Worm (Caenorhabditis elegans) whole organism, L2 larva: ENCODE results near the gene gly-7.

Source experiments
- C34F6.9 ChIP-seq: fragments of 150-350 bp; optimal IDR thresholded peaks from 2 replicates; lab custom pipeline; 2014; ENCODE audit warnings: missing biosample characterization, missing genetic modification characterization
- R02D3.7 ChIP-seq: fragments of 150-350 bp; optimal IDR thresholded peaks from 2 replicates; lab custom pipeline; 2014; ENCODE audit warnings: missing biosample characterization, missing genetic modification characterization
- Y55F3AM.14 ChIP-seq: fragments of 200-800 bp; sonication (Bioruptor generic); optimal IDR thresholded peaks from 2 replicates; lab custom pipeline; 2018; ENCODE audit warnings: mild to moderate bottlenecking, missing genetic modification characterization, missing compliant biosample characterization
- ZK546.5 ChIP-seq: sonication (generic microtip); optimal IDR thresholded peaks from 2 replicates; lab custom pipeline; 2017; ENCODE audit warnings: missing biosample characterization, missing genetic modification characterization
- alr-1 ChIP-seq: fragments of 150-350 bp; optimal IDR thresholded peaks from 2 replicates; lab custom pipeline; 2014; ENCODE audit warnings: missing biosample characterization, missing genetic modification characterization
- ama-1 ChIP-seq: fragments of 150-350 bp; optimal IDR thresholded peaks from 2 replicates; lab custom pipeline; 2018; ENCODE audit warnings: inconsistent platforms
- blmp-1 ChIP-seq: sonication (generic microtip); optimal IDR thresholded peaks from 2 replicates; lab custom pipeline; 2017; ENCODE audit warnings: missing genetic modification characterization, mild to moderate bottlenecking, missing compliant biosample characterization, antibody characterized with exemption, moderate library complexity; ENCODE audit not compliant: insufficient read depth
- ceh-82 ChIP-seq: fragments of 150-350 bp; optimal IDR thresholded peaks from 2 replicates; lab custom pipeline; 2014; ENCODE audit warnings: missing biosample characterization, missing genetic modification characterization
- dmd-4 ChIP-seq: sonication (generic microtip); optimal IDR thresholded peaks from 2 replicates; lab custom pipeline; 2017; ENCODE audit warnings: missing biosample characterization, missing genetic modification characterization
- egl-27 ChIP-seq: sonication (generic microtip); optimal IDR thresholded peaks from 3 replicates; lab custom pipeline; 2017; ENCODE audit warnings: missing biosample characterization, missing genetic modification reagents, missing genetic modification characterization
- elt-1 ChIP-seq: fragments of 150-350 bp; optimal IDR thresholded peaks from 2 replicates; lab custom pipeline; 2014; ENCODE audit warnings: missing biosample characterization, missing genetic modification characterization
- lin-11 ChIP-seq: fragments of 150-350 bp; sonication (generic microtip); optimal IDR thresholded peaks from 2 replicates; lab custom pipeline; 2014; ENCODE audit warnings: missing biosample characterization, missing genetic modification characterization, inconsistent platforms, mixed read lengths
- lin-13 ChIP-seq: fragments of 150-350 bp; optimal IDR thresholded peaks from 2 replicates; lab custom pipeline; 2014; ENCODE audit warnings: missing biosample characterization, missing genetic modification reagents, missing genetic modification characterization
- lin-39 ChIP-seq: fragments of 150-350 bp; optimal IDR thresholded peaks from 2 replicates; lab custom pipeline; 2014; ENCODE audit warnings: missing biosample characterization, missing genetic modification reagents, missing genetic modification characterization
- lsy-2 ChIP-seq, 2 experiments: fragments of 150-350 bp in 1 of 2; sonication (generic microtip) in 1 of 2; optimal IDR thresholded peaks; 2 replicates each; lab custom pipeline; 2014 to 2017; ENCODE audit warnings: missing biosample characterization in 2 of 2, missing genetic modification characterization in 2 of 2
- mab-5 ChIP-seq: fragments of 150-350 bp; optimal IDR thresholded peaks from 2 replicates; lab custom pipeline; 2014; ENCODE audit warnings: missing biosample characterization, missing genetic modification characterization
- mdl-1 ChIP-seq, 2 experiments: fragments of 150-350 bp in 1 of 2; sonication (generic microtip) in 1 of 2; optimal IDR thresholded peaks; 2 replicates each; lab custom pipeline; 2017; ENCODE audit warnings: missing biosample characterization in 2 of 2, missing genetic modification characterization in 2 of 2
- nhr-10 ChIP-seq: sonication (generic microtip); optimal IDR thresholded peaks from 2 replicates; lab custom pipeline; 2017; ENCODE audit warnings: missing biosample characterization, missing genetic modification characterization
- nhr-11 ChIP-seq: fragments of 150-350 bp; optimal IDR thresholded peaks from 2 replicates; lab custom pipeline; 2014; ENCODE audit warnings: missing biosample characterization, missing genetic modification characterization
- nhr-21 ChIP-seq: fragments of 150-350 bp; optimal IDR thresholded peaks from 2 replicates; lab custom pipeline; 2014; ENCODE audit warnings: missing biosample characterization, missing genetic modification characterization
- nhr-23 ChIP-seq: fragments of 150-350 bp; optimal IDR thresholded peaks from 2 replicates; lab custom pipeline; 2014; ENCODE audit warnings: missing biosample characterization, missing genetic modification reagents, missing genetic modification characterization
- nhr-237 ChIP-seq: fragments of 150-350 bp; optimal IDR thresholded peaks from 2 replicates; lab custom pipeline; 2014; ENCODE audit warnings: missing biosample characterization, missing genetic modification characterization
- nhr-6 ChIP-seq: fragments of 150-350 bp; optimal IDR thresholded peaks from 2 replicates; lab custom pipeline; 2014; ENCODE audit warnings: missing biosample characterization, missing genetic modification characterization
- nhr-77 ChIP-seq: fragments of 150-350 bp; optimal IDR thresholded peaks from 2 replicates; lab custom pipeline; 2014; ENCODE audit warnings: missing biosample characterization, missing genetic modification characterization
- peb-1 ChIP-seq: fragments of 150-350 bp; optimal IDR thresholded peaks from 2 replicates; lab custom pipeline; 2014; ENCODE audit warnings: missing biosample characterization, missing genetic modification characterization
- sem-4 ChIP-seq: fragments of 150-350 bp; optimal IDR thresholded peaks from 2 replicates; lab custom pipeline; 2014; ENCODE audit warnings: missing biosample characterization, missing genetic modification reagents, missing genetic modification characterization
- sma-3 ChIP-seq: sonication (generic microtip); optimal IDR thresholded peaks from 2 replicates; lab custom pipeline; 2016; ENCODE audit warnings: missing genetic modification reagents, missing genetic modification characterization, missing compliant biosample characterization
- sma-9 ChIP-seq, 2 experiments: fragments of 150-350 bp in 1 of 2; sonication (generic microtip) in 1 of 2; optimal IDR thresholded peaks; 2 replicates each; lab custom pipeline; 2014 to 2016; ENCODE audit warnings: missing genetic modification characterization in 2 of 2, mild to moderate bottlenecking in 1 of 2, missing biosample characterization in 1 of 2, missing compliant biosample characterization in 1 of 2, missing genetic modification reagents in 1 of 2, moderate library complexity in 1 of 2
- snpc-4 ChIP-seq: fragments of 150-350 bp; optimal IDR thresholded peaks from 2 replicates; lab custom pipeline; 2014; ENCODE audit warnings: missing biosample characterization, missing genetic modification characterization
- unc-39 ChIP-seq: fragments of 150-350 bp; optimal IDR thresholded peaks from 2 replicates; lab custom pipeline; 2014; ENCODE audit warnings: missing biosample characterization, missing genetic modification characterization
- unc-55 ChIP-seq: fragments of 150-350 bp; sonication (generic microtip); optimal IDR thresholded peaks from 3 replicates; lab custom pipeline; 2014; ENCODE audit warnings: missing biosample characterization, missing genetic modification reagents, missing genetic modification characterization
- unc-62 ChIP-seq: fragments of 150-350 bp; optimal IDR thresholded peaks from 2 replicates; lab custom pipeline; 2014; ENCODE audit warnings: missing biosample characterization, missing genetic modification reagents, missing genetic modification characterization
- zag-1 ChIP-seq: fragments of 150-350 bp; optimal IDR thresholded peaks from 2 replicates; lab custom pipeline; 2014; ENCODE audit warnings: missing biosample characterization, missing genetic modification characterization
- ztf-1 ChIP-seq: fragments of 200-800 bp; sonication (Bioruptor generic); conservative IDR thresholded peaks from 2 replicates; pipeline ENCODE4 v1.3.6; 2022; ENCODE audit warnings: missing genetic modification characterization, missing compliant biosample characterization
- ztf-11 ChIP-seq: sonication (generic microtip); optimal IDR thresholded peaks from 2 replicates; lab custom pipeline; 2017; ENCODE audit warnings: missing biosample characterization, missing genetic modification characterization
- ztf-4 ChIP-seq: fragments of 150-350 bp; optimal IDR thresholded peaks from 2 replicates; lab custom pipeline; 2014; ENCODE audit warnings: missing biosample characterization, missing genetic modification characterization

The gly-7 gene

ce11 chrV:1779994-1780393 is 41.1 kb downstream of the gly-7 start:
- TF ChIP-seq nhr-10 (tag; lab: Kevin White, UChicago) = no peak
- no peak for TF ChIP-seq sma-9 (GFP tag; optimal IDR thresholded peaks at IDR 0.05; lab: Kevin White, UChicago)
- no peak for TF ChIP-seq sma-9 (tag; optimal IDR thresholded peaks at IDR 0.05; lab: Kevin White, UChicago)
- TF ChIP-seq sma-3 (GFP tag; lab: Kevin White, UChicago) = no peak
- TF ChIP-seq lin-39 = no peak
- TF ChIP-seq lin-11 = no peak
- no peak for TF ChIP-seq mab-5 (tag; lab: Kevin White, UChicago)
- TF ChIP-seq R02D3.7 = no peak
- TF ChIP-seq elt-1 (tag; lab: Kevin White, UChicago) = no peak
- TF ChIP-seq ama-1 (lab: Kevin White, UChicago) = no peak
- no peak for TF ChIP-seq nhr-23
- no peak for TF ChIP-seq nhr-21
- no peak for TF ChIP-seq snpc-4
- no peak for TF ChIP-seq unc-62 (GFP tag; lab: Kevin White, UChicago)
- no peak for TF ChIP-seq ztf-11
- TF ChIP-seq lin-13 (GFP tag; lab: Kevin White, UChicago) = no peak
- TF ChIP-seq blmp-1 (tag; lab: Kevin White, UChicago) = no peak
- no peak for TF ChIP-seq ztf-4
- TF ChIP-seq ZK546.5 = no peak
- no peak for TF ChIP-seq sem-4 (tag; lab: Kevin White, UChicago)
- TF ChIP-seq lsy-2 (tag; optimal IDR thresholded peaks at IDR 0.05; lab: Kevin White, UChicago) = no peak

ce11 chrV:1779136-1779535 is 42.0 kb downstream of the gly-7 start, which contains the start of gene F36H9.4:
Gene F36H9.4 (minus strand): TSS chrV:1779236.
- TF ChIP-seq nhr-23 (no peak), ztf-1 (GFP tag; lab: Robert Waterston, UW) (no peak), unc-62 (GFP tag; lab: Kevin White, UChicago) (no peak), unc-39 (no peak), sma-9 (GFP tag; optimal IDR thresholded peaks at IDR 0.05; lab: Kevin White, UChicago) (no peak), sma-9 (tag; optimal IDR thresholded peaks at IDR 0.05; lab: Kevin White, UChicago) (no peak), ama-1 (lab: Kevin White, UChicago) (no peak), nhr-11 (tag; lab: Kevin White, UChicago) (no peak), dmd-4 (tag; lab: Kevin White, UChicago) (no peak), nhr-237 (tag; lab: Kevin White, UChicago) (no peak), Y55F3AM.14 (GFP tag; lab: Kevin White, UChicago) (no peak), egl-27 (no peak), sma-3 (GFP tag; lab: Kevin White, UChicago) (no peak), ceh-82 (tag; lab: Kevin White, UChicago) (no peak), peb-1 (tag; lab: Kevin White, UChicago) (no peak), ztf-11 (no peak)

ce11 chrV:1774874-1775589 is 46.1 kb downstream of the gly-7 start, which contains the start of gene F36H9.7:
Gene F36H9.7 (minus strand): TSS chrV:1774924.
- no peak for TF ChIP-seq alr-1 (tag; lab: Kevin White, UChicago)
- no peak for TF ChIP-seq nhr-11 (tag; lab: Kevin White, UChicago)
- TF ChIP-seq zag-1 (tag; lab: Kevin White, UChicago) = no peak
- TF ChIP-seq ztf-4 = no peak
- TF ChIP-seq nhr-77 (tag; lab: Kevin White, UChicago) = no peak
- no peak for TF ChIP-seq nhr-6 (tag; lab: Kevin White, UChicago)
- no peak for TF ChIP-seq sma-9 (GFP tag; optimal IDR thresholded peaks at IDR 0.05; lab: Kevin White, UChicago)
- no peak for TF ChIP-seq sma-9 (tag; optimal IDR thresholded peaks at IDR 0.05; lab: Kevin White, UChicago)
- no peak for TF ChIP-seq mab-5 (tag; lab: Kevin White, UChicago)
- no peak for TF ChIP-seq peb-1 (tag; lab: Kevin White, UChicago)
- no peak for TF ChIP-seq egl-27
- no peak for TF ChIP-seq lin-11

DNA sequence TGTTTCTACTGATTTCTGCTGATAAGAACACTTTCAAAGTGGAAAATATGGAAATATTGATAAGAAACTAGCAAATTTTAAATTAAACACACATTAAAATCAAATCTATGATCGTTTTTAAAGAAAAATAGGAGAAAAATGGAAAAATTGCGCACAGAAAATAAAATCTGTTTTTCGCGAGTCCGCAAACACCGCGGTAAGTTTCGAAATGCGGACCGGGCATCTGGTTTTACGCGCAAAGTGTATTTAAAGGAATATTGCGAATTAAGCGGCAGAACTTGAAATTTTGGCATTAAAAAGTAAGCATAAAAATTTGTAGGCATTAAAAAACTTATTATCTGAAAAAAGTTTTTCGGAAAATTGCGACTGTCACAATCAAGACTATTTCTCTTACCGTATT is 48.0 kb downstream of the gly-7 start:
- TF ChIP-seq mdl-1 (tag; optimal IDR thresholded peaks at IDR 0.05; lab: Kevin White, UChicago) (no peak), C34F6.9 (tag; lab: Kevin White, UChicago) (peak; percentile 10), unc-55 (GFP tag; lab: Kevin White, UChicago) (peak; percentile 23), lsy-2 (tag; optimal IDR thresholded peaks at IDR 0.05; lab: Kevin White, UChicago) (peak in 1 of 2 experiments; percentile 45)
